Worm (Caenorhabditis elegans): Measurements from ENCODE around the gene F08B12.4.
"Not testable (repeated sequence)": the region's sequence is repeated elsewhere in the genome, so short reads cannot be mapped to it uniquely, and the experiment has no call there.

The F08B12.4 gene

DNA sequence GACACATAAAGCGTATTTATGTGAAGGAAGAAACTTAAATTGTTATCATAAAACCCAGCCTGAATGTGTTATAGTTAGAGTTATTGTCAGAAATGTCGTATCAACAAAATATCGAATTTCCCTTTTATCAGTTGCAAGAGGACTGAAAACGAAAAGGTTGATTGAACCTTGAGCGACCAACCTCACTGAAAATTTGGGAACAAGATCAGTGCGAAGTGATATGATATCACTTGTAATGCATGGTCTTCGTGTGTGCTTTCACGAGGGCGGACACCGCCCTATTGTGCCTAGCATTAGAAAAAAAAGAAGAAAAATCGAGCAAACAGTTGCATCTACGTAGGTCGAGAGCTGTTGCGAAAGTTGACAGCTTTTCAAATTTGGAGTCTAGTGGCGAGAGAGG is 40.2 kb upstream of the F08B12.4 start:
- TF ChIP-seq T23F11.4 (GFP tag; optimal IDR thresholded peaks at IDR 0.05) (no peak), ttx-3 (tag; optimal IDR thresholded peaks at IDR 0.05) (no peak), ceh-14 (tag; optimal IDR thresholded peaks at IDR 0.05) (no peak), pag-3 (tag; optimal IDR thresholded peaks at IDR 0.05; ENCODE audit: borderline replicate concordance) (no peak), elt-2 (tag; optimal IDR thresholded peaks at IDR 0.05) (peak; percentile 21), hlh-6 (tag; optimal IDR thresholded peaks at IDR 0.05) (no peak), dmd-4 (tag; optimal IDR thresholded peaks at IDR 0.05; ENCODE audit: borderline replicate concordance) (no peak)

DNA sequence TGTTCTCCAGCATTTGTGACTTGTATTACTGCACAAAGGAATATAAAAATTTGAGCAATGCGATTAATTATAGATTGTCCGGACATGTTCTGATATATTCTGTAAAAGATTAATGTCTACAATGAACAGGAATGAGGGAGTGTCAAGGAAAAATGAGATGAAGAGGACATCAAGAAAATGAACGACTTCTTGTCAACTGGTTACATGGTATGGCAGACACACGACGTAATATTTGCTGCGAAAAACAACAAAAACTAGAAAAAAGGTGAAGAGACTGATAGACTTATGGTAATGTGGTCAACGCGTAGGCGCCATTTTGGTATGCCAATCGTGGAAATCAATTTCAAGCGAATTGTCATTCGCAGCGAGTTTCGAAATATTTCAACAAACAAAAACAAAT is 39.0 kb upstream of the F08B12.4 start, which contains the start of gene igeg-2:
igeg-2 (minus strand) TSS at position 101 of the 400 bp plus-strand sequence.
- no peak for TF ChIP-seq ceh-34 (tag; optimal IDR thresholded peaks at IDR 0.05)

DNA sequence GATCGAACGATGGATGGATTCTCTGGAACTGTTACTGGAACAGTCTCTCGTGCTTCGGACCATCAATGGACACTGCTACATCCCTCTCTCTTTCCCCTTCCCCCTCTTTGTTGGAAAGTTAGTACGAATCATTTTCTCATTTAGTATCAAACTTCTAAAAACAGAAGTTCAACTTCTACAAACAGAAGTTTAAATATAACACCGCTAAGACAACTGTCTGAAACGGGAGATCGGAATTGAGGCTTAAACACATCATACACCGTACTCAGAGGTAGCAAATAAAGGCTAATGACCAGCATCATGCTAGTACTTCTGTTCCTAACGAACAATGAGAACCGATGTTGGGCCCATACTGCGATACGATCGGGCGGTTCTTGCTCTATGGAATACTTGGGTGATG is 32.2 kb upstream of the F08B12.4 start, which contains the start of gene F46C3.7:
F46C3.7 (plus strand) TSS at position 301 of the 400 bp plus-strand sequence.
- TF ChIP-seq pha-2 (tag; optimal IDR thresholded peaks at IDR 0.05); ceh-31 (tag; optimal IDR thresholded peaks at IDR 0.05); hlh-30 (tag; optimal IDR thresholded peaks at IDR 0.05; ENCODE audit: insufficient read depth): not testable (repeated sequence)

- no peak for TF ChIP-seq K09A11.1 (tag; optimal IDR thresholded peaks at IDR 0.05; ENCODE audit: insufficient read depth)
- TF ChIP-seq madf-2 (tag; optimal IDR thresholded peaks at IDR 0.05) = no peak
These were observed 30.2 kb upstream of the F08B12.4 start for ce11 chrX:11437716-11438115.

DNA sequence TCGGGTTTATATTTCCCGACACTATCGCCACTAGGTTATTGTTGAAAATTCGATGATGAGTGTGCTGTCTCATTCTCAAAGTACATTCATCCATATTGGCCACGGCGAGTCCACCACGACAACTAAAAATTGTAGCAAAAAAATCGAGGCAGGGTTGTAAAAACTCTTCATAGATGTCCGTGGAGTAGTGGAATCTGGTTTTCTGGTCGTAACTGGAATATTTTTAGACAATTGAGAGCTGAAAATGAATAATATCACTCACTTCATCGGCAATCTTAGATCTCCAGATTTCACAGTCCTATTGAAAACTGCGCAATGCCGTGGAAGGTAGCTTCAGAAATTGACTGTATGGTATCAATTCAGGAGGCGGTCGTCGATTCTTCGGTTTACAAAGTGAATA is 28.0 kb upstream of the F08B12.4 start:
- TF ChIP-seq lin-11 (tag; optimal IDR thresholded peaks at IDR 0.05) (no peak), pha-4 (tag; optimal IDR thresholded peaks at IDR 0.05) (no peak), tbx-7 (tag; optimal IDR thresholded peaks at IDR 0.05) (no peak), madf-2 (tag; optimal IDR thresholded peaks at IDR 0.05) (no peak), syd-9 (tag; optimal IDR thresholded peaks at IDR 0.05) (no peak), ref-2 (tag; optimal IDR thresholded peaks at IDR 0.05) (no peak), unc-55 (GFP tag; optimal IDR thresholded peaks at IDR 0.05) (no peak), fax-1 (tag; optimal IDR thresholded peaks at IDR 0.05) (no peak), unc-3 (GFP tag; conservative IDR thresholded peaks at IDR 0.05) (no peak), unc-3 (tag; optimal IDR thresholded peaks at IDR 0.05) (no peak), F13H6.1 (tag; optimal IDR thresholded peaks at IDR 0.05) (no peak), ceh-6 (GFP tag; optimal IDR thresholded peaks at IDR 0.05) (no peak), K02D7.2 (tag; optimal IDR thresholded peaks at IDR 0.05) (no peak), ama-1 (optimal IDR thresholded peaks at IDR 0.05) (no peak)

- TF ChIP-seq elt-4 (tag; optimal IDR thresholded peaks at IDR 0.05) (no peak), sox-4 (tag; optimal IDR thresholded peaks at IDR 0.05) (no peak), ama-1 (optimal IDR thresholded peaks at IDR 0.05) (no peak), sdc-2 (tag; optimal IDR thresholded peaks at IDR 0.05) (no peak), nhr-11 (tag; optimal IDR thresholded peaks at IDR 0.05) (no peak), ceh-24 (tag; optimal IDR thresholded peaks at IDR 0.05) (no peak), nhr-232 (tag; optimal IDR thresholded peaks at IDR 0.05) (no peak), che-1 (tag; optimal IDR thresholded peaks at IDR 0.05) (no peak), npax-4 (tag; optimal IDR thresholded peaks at IDR 0.05) (no peak), unc-3 (GFP tag; conservative IDR thresholded peaks at IDR 0.05) (no peak), unc-3 (tag; optimal IDR thresholded peaks at IDR 0.05) (no peak), sox-2 (GFP tag; IDR thresholded peaks at IDR 0.05) (no peak), tbx-7 (tag; optimal IDR thresholded peaks at IDR 0.05) (no peak), ceh-6 (GFP tag; optimal IDR thresholded peaks at IDR 0.05) (no peak), ceh-45 (GFP tag; IDR thresholded peaks at IDR 0.05) (no peak), F13H6.1 (tag; optimal IDR thresholded peaks at IDR 0.05) (no peak), ceh-22 (tag; optimal IDR thresholded peaks at IDR 0.05) (no peak), ceh-18 (tag; optimal IDR thresholded peaks at IDR 0.05) (no peak), K09A11.1 (tag; optimal IDR thresholded peaks at IDR 0.05; ENCODE audit: insufficient read depth) (no peak), tbx-2 (tag; optimal IDR thresholded peaks at IDR 0.05) (no peak), pax-1 (tag; optimal IDR thresholded peaks at IDR 0.05) (no peak)
These were observed 26.0 kb upstream of the F08B12.4 start, which contains the start of gene hum-4 for ce11 chrX:11433488-11433887. Gene hum-4, minus strand, starts transcription at chrX:11433588.

All from whole organism, late embryonic.